Fruit fly (Drosophila melanogaster) whole organism, embryonic: ENCODE measurements around the gene CG42395.

Source experiments
- CG10147 ChIP-seq: fragments of 200-800 bp; sonication (Bioruptor generic); optimal IDR thresholded peaks from 2 replicates; lab custom pipeline; 2019; ENCODE audit warnings: missing biosample characterization, mild to moderate bottlenecking, missing genetic modification characterization, moderate library complexity
- CG1792 ChIP-seq: fragments of 200-800 bp; sonication (Bioruptor generic); optimal IDR thresholded peaks from 2 replicates; lab custom pipeline; 2016; ENCODE audit warnings: missing biosample characterization, missing genetic modification characterization
- CG2202 ChIP-seq: fragments of 200-800 bp; sonication (Bioruptor generic); optimal IDR thresholded peaks from 2 replicates; lab custom pipeline; 2018; ENCODE audit warnings: missing biosample characterization, mild to moderate bottlenecking, missing genetic modification characterization
- CG9797 ChIP-seq: fragments of 200-800 bp; sonication (Bioruptor generic); optimal IDR thresholded peaks from 3 replicates; lab custom pipeline; 2018; ENCODE audit warnings: missing biosample characterization, mild to moderate bottlenecking, missing genetic modification characterization
- Hr39 ChIP-seq: fragments of >200 bp; optimal IDR thresholded peaks from 2 replicates; lab custom pipeline; 2017
- Hsf ChIP-seq: fragments of 200-800 bp; sonication (Bioruptor generic); optimal IDR thresholded peaks from 3 replicates; lab custom pipeline; 2016; ENCODE audit warnings: missing biosample characterization, missing genetic modification characterization
- ap ChIP-seq: fragments of 200-800 bp; sonication (Bioruptor generic); IDR thresholded peaks from 2 replicates; pipeline ENCODE4 v1.3.6; 2022; ENCODE audit warnings: missing biosample characterization, missing genetic modification characterization
- bcd ChIP-seq: fragments of 200-800 bp; sonication (Bioruptor generic); optimal IDR thresholded peaks from 2 replicates; lab custom pipeline; 2017; ENCODE audit warnings: missing biosample characterization, mild to moderate bottlenecking, missing genetic modification characterization
- pita ChIP-seq: fragments of 200-800 bp; sonication (Bioruptor generic); optimal IDR thresholded peaks from 2 replicates; lab custom pipeline; 2017; ENCODE audit warnings: missing biosample characterization, mild to moderate bottlenecking, missing genetic modification characterization
- sna ChIP-seq: fragments of 200-800 bp; sonication (Bioruptor generic); IDR thresholded peaks from 2 replicates; pipeline ENCODE4 v1.3.6; 2022; ENCODE audit warnings: missing biosample characterization, missing genetic modification characterization; ENCODE audit not compliant: partially characterized antibody

DNA sequence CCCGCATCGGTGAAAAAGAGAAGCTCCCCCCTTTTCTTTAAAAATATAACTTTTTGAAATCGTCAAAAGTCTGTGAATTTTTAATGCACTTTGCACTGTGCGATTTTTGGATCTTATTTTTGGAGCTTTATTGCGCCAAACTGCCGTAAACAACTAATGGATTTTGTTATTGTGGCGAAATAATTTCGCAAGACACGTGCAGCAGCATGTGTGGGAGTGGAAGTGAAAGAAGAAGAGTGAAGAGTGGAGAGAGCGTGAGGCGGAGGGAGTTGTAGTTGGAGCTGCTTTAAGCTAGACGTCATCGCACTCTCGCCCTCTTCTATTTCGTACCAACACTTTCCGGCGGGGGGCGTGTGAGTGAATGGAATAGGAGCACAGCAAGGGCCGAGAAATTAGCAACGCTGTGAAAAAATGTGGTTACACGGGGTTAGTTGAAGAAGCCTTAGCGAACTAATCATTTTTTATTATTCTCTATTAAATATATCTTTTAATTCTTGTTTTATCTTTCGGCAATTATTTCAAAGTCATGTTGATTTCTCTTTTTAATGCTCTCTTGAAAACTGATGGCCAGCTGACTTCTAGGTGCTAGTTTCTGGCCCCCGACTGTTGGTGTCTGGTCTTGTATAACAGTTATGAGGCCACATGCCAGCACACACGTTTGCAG, 7.5 kb upstream of the CG42395 start:
- TF ChIP-seq CG9797 (GFP tag; lab: Kevin White, UChicago) (peak; percentile 38), pita (GFP tag; lab: Kevin White, UChicago) (no peak), sna (GFP tag; lab: Robert Waterston, UW) (no peak), ap (peak; percentile 91), Hr39 (no peak), CG1792 (GFP tag; lab: Kevin White, UChicago) (no peak), CG2202 (tag; lab: Kevin White, UChicago) (peak; percentile 86), Hsf (peak; percentile 86), CG10147 (GFP tag; lab: Kevin White, UChicago) (peak; percentile 94), bcd (GFP tag; lab: Kevin White, UChicago) (peak; percentile 95)
